Worm (Caenorhabditis elegans) whole organism, young adult: ENCODE measurements around the gene str-20.

Experiments used
- atf-7 ChIP-seq: sonication (generic microtip); optimal IDR thresholded peaks from 2 replicates; lab custom pipeline; 2017; ENCODE audit warnings: mild to moderate bottlenecking, missing genetic modification characterization, missing compliant biosample characterization
- attf-3 ChIP-seq: fragments of 200-800 bp; sonication (Bioruptor generic); conservative IDR thresholded peaks from 2 replicates; pipeline ENCODE4 v1.3.6; 2022; ENCODE audit warnings: missing genetic modification reagents, missing genetic modification characterization, missing compliant biosample characterization
- cebp-1 ChIP-seq, 2 experiments: fragments of 200-800 bp in 1 of 2; sonication (Bioruptor generic) in 1 of 2; sonication (generic microtip) in 1 of 2; IDR thresholded peaks in 1 of 2; optimal IDR thresholded peaks in 1 of 2; 2 replicates each; pipeline versions ENCODE4 v1.3.6 to Lab custom; 2017 to 2022; ENCODE audit warnings: missing compliant biosample characterization in 2 of 2, missing genetic modification characterization in 2 of 2, mild to moderate bottlenecking in 1 of 2, missing genetic modification reagents in 1 of 2, moderate library complexity in 1 of 2
- ceh-100 ChIP-seq: fragments of 200-800 bp; sonication (Bioruptor generic); IDR thresholded peaks from 2 replicates; pipeline ENCODE4 v1.3.6; 2022; ENCODE audit warnings: missing genetic modification reagents, missing genetic modification characterization, missing compliant biosample characterization
- dpff-1 ChIP-seq: sonication (generic microtip); optimal IDR thresholded peaks from 2 replicates; lab custom pipeline; 2017; ENCODE audit warnings: mild to moderate bottlenecking, missing genetic modification characterization, missing compliant biosample characterization
- egl-44 ChIP-seq: fragments of 200-800 bp; sonication (Bioruptor generic); IDR thresholded peaks from 2 replicates; pipeline ENCODE4 v1.3.6; 2022; ENCODE audit warnings: missing genetic modification reagents, missing genetic modification characterization, missing compliant biosample characterization
- him-1 ChIP-seq: sonication (generic microtip); optimal IDR thresholded peaks from 2 replicates; lab custom pipeline; 2016; ENCODE audit warnings: missing genotype, missing genetic modification reagents, missing genetic modification characterization, missing compliant biosample characterization
- snpc-3.4 ChIP-seq: sonication (generic microtip); optimal IDR thresholded peaks from 2 replicates; lab custom pipeline; 2017; ENCODE audit warnings: missing genetic modification characterization, mild to moderate bottlenecking, missing compliant biosample characterization, antibody characterized with exemption, moderate library complexity, missing genotype, missing genetic modification reagents
- zfh-2 ChIP-seq: fragments of 200-800 bp; sonication (Bioruptor generic); conservative IDR thresholded peaks from 2 replicates; pipeline ENCODE4 v1.3.6; 2022; ENCODE audit warnings: missing genetic modification reagents, missing genetic modification characterization, missing compliant biosample characterization
- ztf-28 ChIP-seq: fragments of 200-800 bp; sonication (Bioruptor generic); IDR thresholded peaks from 2 replicates; pipeline ENCODE4 v1.3.6; 2022; ENCODE audit warnings: missing genetic modification reagents, missing genetic modification characterization, missing compliant biosample characterization

Gene str-20

ce11 chrV:801555-802060 lies 45.3 kb downstream of the str-20 start:
- TF ChIP-seq dpff-1 (tag; lab: Kevin White, UChicago) (no peak), him-1 (tag; lab: Kevin White, UChicago) (no peak)

- TF ChIP-seq cebp-1 (GFP tag; IDR thresholded peaks at IDR 0.05; lab: Robert Waterston, UW) (no peak), cebp-1 (tag; optimal IDR thresholded peaks at IDR 0.05; lab: Kevin White, UChicago) (no peak)
Observed at ce11 chrV:802726-803125, 46.5 kb downstream of the str-20 start.

- no peak for TF ChIP-seq atf-7 (tag; lab: Kevin White, UChicago)
Observed at ce11 chrV:803472-803871, 47.2 kb downstream of the str-20 start.

- no peak for TF ChIP-seq ztf-28 (GFP tag; lab: Robert Waterston, UW)
- no peak for TF ChIP-seq egl-44
- no peak for TF ChIP-seq attf-3 (GFP tag; lab: Robert Waterston, UW)
- peak; percentile 38; the same call in 1 of the 2 replicates for TF ChIP-seq zfh-2 (GFP tag; lab: Robert Waterston, UW)
- no peak for TF ChIP-seq snpc-3.4
- TF ChIP-seq ceh-100, result no peak
Observed at ce11 chrV:804485-804884, 48.2 kb downstream of the str-20 start, which contains the start of gene nhr-270. nhr-270 (minus strand) TSS chrV:804741.
